Worm (Caenorhabditis elegans): ENCODE results near the gene ldp-1.

The ldp-1 gene

DNA sequence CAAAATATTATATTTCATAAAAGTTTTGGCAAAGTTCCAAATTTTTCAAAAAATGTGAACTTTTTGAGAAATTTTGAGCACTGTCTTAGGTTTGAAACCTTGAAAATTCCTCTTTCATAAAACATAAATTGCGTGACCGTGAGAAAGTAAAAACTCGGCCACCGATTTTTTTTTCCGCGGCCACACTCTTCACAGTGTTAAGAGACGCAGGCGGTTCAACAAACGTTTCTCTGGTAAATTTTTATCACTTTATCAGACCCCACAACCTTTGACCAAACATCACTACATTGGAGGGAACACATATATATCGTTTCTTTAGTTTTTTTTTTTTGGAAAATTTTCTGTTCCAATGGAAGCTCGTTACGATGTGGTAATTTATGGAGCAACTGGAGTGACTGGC lies 4.8 kb upstream of the ldp-1 start, which contains the start of gene F22F7.2:
Gene F22F7.2 (plus strand): TSS at position 266 of the 400 bp plus-strand sequence.
- TF ChIP-seq mec-3 (tag; optimal IDR thresholded peaks at IDR 0.05; ENCODE audit: borderline replicate concordance): no peak
- TF ChIP-seq fkh-6 (tag; optimal IDR thresholded peaks at IDR 0.05): no peak
- TF ChIP-seq ceh-2 (tag; optimal IDR thresholded peaks at IDR 0.05): no peak
- TF ChIP-seq hlh-8 (tag; optimal IDR thresholded peaks at IDR 0.05): no peak
- no peak for TF ChIP-seq F13H6.1 (tag; optimal IDR thresholded peaks at IDR 0.05)
- peak; percentile 6 for TF ChIP-seq elt-2 (tag; optimal IDR thresholded peaks at IDR 0.05)
- TF ChIP-seq nhr-11 (tag; optimal IDR thresholded peaks at IDR 0.05): no peak

- TF ChIP-seq pqm-1 (tag; optimal IDR thresholded peaks at IDR 0.05): no peak
- no peak for TF ChIP-seq T23F11.4 (GFP tag; optimal IDR thresholded peaks at IDR 0.05)
- TF ChIP-seq pax-1 (tag; optimal IDR thresholded peaks at IDR 0.05): no peak
Measured at ce11 chrV:2123164-2123563, 4.2 kb upstream of the ldp-1 start.

ce11 chrV:2126554-2126953 lies 781 bp upstream of the ldp-1 start:
- TF ChIP-seq hlh-15 (tag; optimal IDR thresholded peaks at IDR 0.05): no peak
- no peak for TF ChIP-seq ceh-14 (tag; optimal IDR thresholded peaks at IDR 0.05)
- no peak for TF ChIP-seq hlh-13 (GFP tag; optimal IDR thresholded peaks at IDR 0.05)
- no peak for TF ChIP-seq ttx-3 (tag; optimal IDR thresholded peaks at IDR 0.05)

DNA sequence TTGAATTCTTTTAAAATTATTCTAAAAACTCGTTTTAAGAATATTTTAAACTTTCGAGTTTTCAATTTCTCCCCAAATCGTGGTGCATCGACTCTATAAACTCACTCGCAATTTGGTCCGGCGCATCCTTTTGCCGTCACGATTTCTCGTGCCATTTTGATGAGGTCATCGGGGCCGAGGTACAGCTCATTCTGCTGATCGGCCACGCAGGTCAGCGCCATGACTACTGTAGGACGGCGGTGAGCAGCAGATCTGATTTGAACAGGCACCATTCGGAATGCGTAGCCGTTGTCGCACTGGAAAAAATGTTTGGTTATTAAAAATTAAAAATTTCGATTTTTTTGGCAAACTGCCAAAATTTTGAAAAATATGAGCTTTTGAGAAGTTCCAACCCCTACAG lies 5.3 kb downstream of the ldp-1 start:
- no peak for TF ChIP-seq hlh-15 (tag; optimal IDR thresholded peaks at IDR 0.05)
- no peak for TF ChIP-seq che-1 (tag; optimal IDR thresholded peaks at IDR 0.05)
- TF ChIP-seq ceh-9 (tag; optimal IDR thresholded peaks at IDR 0.05): no peak
- TF ChIP-seq unc-86 (tag; optimal IDR thresholded peaks at IDR 0.05): no peak
- TF ChIP-seq ahr-1 (tag; optimal IDR thresholded peaks at IDR 0.05): no peak
- TF ChIP-seq ceh-34 (tag; optimal IDR thresholded peaks at IDR 0.05): no peak
- no peak for TF ChIP-seq K02D7.2 (tag; optimal IDR thresholded peaks at IDR 0.05)
- no peak for TF ChIP-seq tbx-2 (tag; optimal IDR thresholded peaks at IDR 0.05)

ce11 chrV:2133512-2133911 lies 6.2 kb downstream of the ldp-1 start:
- TF ChIP-seq ceh-18 (tag; optimal IDR thresholded peaks at IDR 0.05): peak; percentile 67
- TF ChIP-seq unc-42 (tag; optimal IDR thresholded peaks at IDR 0.05): peak; percentile 0
- TF ChIP-seq ceh-31 (tag; optimal IDR thresholded peaks at IDR 0.05): peak; percentile 62
- no peak for TF ChIP-seq ceh-6 (GFP tag; optimal IDR thresholded peaks at IDR 0.05)
- peak; percentile 71 for TF ChIP-seq hlh-30 (tag; optimal IDR thresholded peaks at IDR 0.05; ENCODE audit: insufficient read depth)
- no peak for TF ChIP-seq eyg-1 (tag; optimal IDR thresholded peaks at IDR 0.05)
- peak; percentile 50 for TF ChIP-seq ref-2 (tag; optimal IDR thresholded peaks at IDR 0.05)
- peak; percentile 39 for TF ChIP-seq nfya-1 (tag; optimal IDR thresholded peaks at IDR 0.05)
- TF ChIP-seq tbx-2 (tag; optimal IDR thresholded peaks at IDR 0.05): peak; percentile 30

- TF ChIP-seq mec-3 (tag; optimal IDR thresholded peaks at IDR 0.05; ENCODE audit: borderline replicate concordance): no peak
- no peak for TF ChIP-seq K02D7.2 (tag; optimal IDR thresholded peaks at IDR 0.05)
- TF ChIP-seq ceh-2 (tag; optimal IDR thresholded peaks at IDR 0.05): no peak
- TF ChIP-seq odd-2 (tag; optimal IDR thresholded peaks at IDR 0.05): no peak
- peak; percentile 56 for TF ChIP-seq hlh-30 (tag; optimal IDR thresholded peaks at IDR 0.05; ENCODE audit: insufficient read depth)
- TF ChIP-seq unc-42 (tag; optimal IDR thresholded peaks at IDR 0.05): peak; percentile 19
Measured at ce11 chrV:2134340-2134739, 7.0 kb downstream of the ldp-1 start.

- TF ChIP-seq sox-4 (tag; optimal IDR thresholded peaks at IDR 0.05): peak; percentile 21
- TF ChIP-seq hlh-13 (GFP tag; optimal IDR thresholded peaks at IDR 0.05): no peak
- TF ChIP-seq ttx-3 (tag; optimal IDR thresholded peaks at IDR 0.05): no peak
- TF ChIP-seq ztf-16 (tag; optimal IDR thresholded peaks at IDR 0.05): no peak
- TF ChIP-seq C38D4.7 (GFP tag; optimal IDR thresholded peaks at IDR 0.05): no peak
- no peak for TF ChIP-seq unc-86 (tag; optimal IDR thresholded peaks at IDR 0.05)
- no peak for TF ChIP-seq ceh-2 (tag; optimal IDR thresholded peaks at IDR 0.05)
- TF ChIP-seq T23F11.4 (GFP tag; optimal IDR thresholded peaks at IDR 0.05): no peak
- no peak for TF ChIP-seq pqm-1 (tag; optimal IDR thresholded peaks at IDR 0.05)
- TF ChIP-seq unc-42 (tag; optimal IDR thresholded peaks at IDR 0.05): peak; percentile 3
- TF ChIP-seq tbx-2 (tag; optimal IDR thresholded peaks at IDR 0.05): no peak
- TF ChIP-seq K09A11.1 (tag; optimal IDR thresholded peaks at IDR 0.05; ENCODE audit: insufficient read depth): no peak
- no peak for TF ChIP-seq hlh-15 (tag; optimal IDR thresholded peaks at IDR 0.05)
- TF ChIP-seq ceh-30 (tag; optimal IDR thresholded peaks at IDR 0.05): no peak
- no peak for TF ChIP-seq lim-6 (tag; optimal IDR thresholded peaks at IDR 0.05)
Measured at ce11 chrV:2135323-2135722, 8.0 kb downstream of the ldp-1 start.

Data from whole organism, late embryonic.